Worm (Caenorhabditis elegans): ENCODE measurements around the gene C14A6.12.

The C14A6.12 gene

ce11 chrV:18179663-18180062 lies 17.2 kb upstream of the C14A6.12 start, which contains the start of gene C31G12.1:
C31G12.1 (plus strand) TSS chrV:18179963.
- TF ChIP-seq tra-4 (tag; optimal IDR thresholded peaks at IDR 0.05) (no peak), sea-1 (GFP tag; conservative IDR thresholded peaks at IDR 0.05) (no peak), tbx-37 (GFP tag; conservative IDR thresholded peaks at IDR 0.05) (no peak), hmg-4 (GFP tag; optimal IDR thresholded peaks at IDR 0.05) (no peak), aly-1 (tag; optimal IDR thresholded peaks at IDR 0.05) (no peak)

- TF ChIP-seq flt-1 (GFP tag; IDR thresholded peaks at IDR 0.05) = no peak
- TF ChIP-seq F13C5.2 (tag; optimal IDR thresholded peaks at IDR 0.05) = no peak
- no peak for TF ChIP-seq ama-1 (optimal IDR thresholded peaks at IDR 0.05)
- no peak for TF ChIP-seq scrt-1 (GFP tag; IDR thresholded peaks at IDR 0.05)
- TF ChIP-seq tbx-37 (GFP tag; conservative IDR thresholded peaks at IDR 0.05) = no peak
- TF ChIP-seq tra-4 (tag; optimal IDR thresholded peaks at IDR 0.05) = no peak
- no peak for TF ChIP-seq ets-7 (tag; optimal IDR thresholded peaks at IDR 0.05)
- no peak for TF ChIP-seq hmbx-1 (tag; optimal IDR thresholded peaks at IDR 0.05)
- no peak for TF ChIP-seq hnd-1 (tag; optimal IDR thresholded peaks at IDR 0.05)
- no peak for TF ChIP-seq ceh-13 (GFP tag; optimal IDR thresholded peaks at IDR 0.05)
- TF ChIP-seq aly-1 (tag; optimal IDR thresholded peaks at IDR 0.05) = no peak
- TF ChIP-seq B0310.2 (tag; optimal IDR thresholded peaks at IDR 0.05) = no peak
- TF ChIP-seq ceh-36 (tag; optimal IDR thresholded peaks at IDR 0.05) = no peak
- TF ChIP-seq hmg-4 (GFP tag; optimal IDR thresholded peaks at IDR 0.05) = no peak
These were observed 16.2 kb upstream of the C14A6.12 start, which contains the start of gene C31G12.4 for ce11 chrV:18178659-18179058. C31G12.4 (minus strand) TSS chrV:18178759.

ce11 chrV:18171568-18171967 lies 9.1 kb upstream of the C14A6.12 start, which contains the start of gene C14A6.8:
C14A6.8 (minus strand) TSS chrV:18171668.
- TF ChIP-seq B0310.2 (tag; optimal IDR thresholded peaks at IDR 0.05) = no peak
- no peak for TF ChIP-seq pes-1 (GFP tag; IDR thresholded peaks at IDR 0.05)

- TF ChIP-seq pes-1 (GFP tag; IDR thresholded peaks at IDR 0.05) = no peak
- TF ChIP-seq tra-4 (tag; optimal IDR thresholded peaks at IDR 0.05) = no peak
- no peak for TF ChIP-seq hnd-1 (tag; optimal IDR thresholded peaks at IDR 0.05)
- no peak for TF ChIP-seq hmg-4 (GFP tag; optimal IDR thresholded peaks at IDR 0.05)
- TF ChIP-seq B0310.2 (tag; optimal IDR thresholded peaks at IDR 0.05) = no peak
- no peak for TF ChIP-seq flt-1 (GFP tag; IDR thresholded peaks at IDR 0.05)
These were observed 5.8 kb upstream of the C14A6.12 start, which contains the start of gene C14A6.7 for ce11 chrV:18168266-18168665. C14A6.7 (minus strand) TSS chrV:18168366.

- TF ChIP-seq hnd-1 (tag; optimal IDR thresholded peaks at IDR 0.05) (no peak), aly-1 (tag; optimal IDR thresholded peaks at IDR 0.05) (no peak), F13C5.2 (tag; optimal IDR thresholded peaks at IDR 0.05) (no peak), ceh-36 (tag; optimal IDR thresholded peaks at IDR 0.05) (no peak), B0310.2 (tag; optimal IDR thresholded peaks at IDR 0.05) (no peak), pes-1 (GFP tag; IDR thresholded peaks at IDR 0.05) (no peak), hmbx-1 (tag; optimal IDR thresholded peaks at IDR 0.05) (no peak), ama-1 (optimal IDR thresholded peaks at IDR 0.05) (no peak), tra-4 (tag; optimal IDR thresholded peaks at IDR 0.05) (no peak), tbx-11 (GFP tag; IDR thresholded peaks at IDR 0.05) (no peak), sea-1 (GFP tag; conservative IDR thresholded peaks at IDR 0.05) (no peak), ets-7 (tag; optimal IDR thresholded peaks at IDR 0.05) (no peak), hmg-4 (GFP tag; optimal IDR thresholded peaks at IDR 0.05) (no peak)
These were observed 4.7 kb upstream of the C14A6.12 start, which contains the start of gene C14A6.6 for ce11 chrV:18167161-18167560. C14A6.6 (minus strand) TSS chrV:18167261.

ce11 chrV:18164758-18165157 lies 2.3 kb upstream of the C14A6.12 start, which contains the start of gene C14A6.5:
C14A6.5 (minus strand) TSS chrV:18164858.
- TF ChIP-seq B0310.2 (tag; optimal IDR thresholded peaks at IDR 0.05) = no peak
- no peak for TF ChIP-seq F13C5.2 (tag; optimal IDR thresholded peaks at IDR 0.05)
- no peak for TF ChIP-seq tbx-11 (GFP tag; IDR thresholded peaks at IDR 0.05)
- no peak for TF ChIP-seq pes-1 (GFP tag; IDR thresholded peaks at IDR 0.05)

- TF ChIP-seq ceh-13 (GFP tag; optimal IDR thresholded peaks at IDR 0.05) (no peak), hmg-4 (GFP tag; optimal IDR thresholded peaks at IDR 0.05) (no peak), ets-7 (tag; optimal IDR thresholded peaks at IDR 0.05) (no peak), pes-1 (GFP tag; IDR thresholded peaks at IDR 0.05) (no peak), tbx-37 (GFP tag; conservative IDR thresholded peaks at IDR 0.05) (no peak), tbx-11 (GFP tag; IDR thresholded peaks at IDR 0.05) (no peak), flt-1 (GFP tag; IDR thresholded peaks at IDR 0.05) (no peak), F13C5.2 (tag; optimal IDR thresholded peaks at IDR 0.05) (no peak), sea-1 (GFP tag; conservative IDR thresholded peaks at IDR 0.05) (no peak), hmbx-1 (tag; optimal IDR thresholded peaks at IDR 0.05) (no peak), tra-4 (tag; optimal IDR thresholded peaks at IDR 0.05) (no peak), ama-1 (optimal IDR thresholded peaks at IDR 0.05) (no peak), aly-1 (tag; optimal IDR thresholded peaks at IDR 0.05) (no peak)
These were observed 966 bp upstream of the C14A6.12 start for ce11 chrV:18163434-18163833.

- TF ChIP-seq flt-1 (GFP tag; IDR thresholded peaks at IDR 0.05) (no peak), F13C5.2 (tag; optimal IDR thresholded peaks at IDR 0.05) (no peak), ceh-13 (GFP tag; optimal IDR thresholded peaks at IDR 0.05) (no peak), hmg-4 (GFP tag; optimal IDR thresholded peaks at IDR 0.05) (no peak), ets-7 (tag; optimal IDR thresholded peaks at IDR 0.05) (no peak), ama-1 (optimal IDR thresholded peaks at IDR 0.05) (no peak), pes-1 (GFP tag; IDR thresholded peaks at IDR 0.05) (no peak), hnd-1 (tag; optimal IDR thresholded peaks at IDR 0.05) (no peak), tra-4 (tag; optimal IDR thresholded peaks at IDR 0.05) (no peak), ceh-36 (tag; optimal IDR thresholded peaks at IDR 0.05) (no peak), aly-1 (tag; optimal IDR thresholded peaks at IDR 0.05) (no peak), B0310.2 (tag; optimal IDR thresholded peaks at IDR 0.05) (no peak), scrt-1 (GFP tag; IDR thresholded peaks at IDR 0.05) (no peak), tbx-11 (GFP tag; IDR thresholded peaks at IDR 0.05) (no peak), tbx-37 (GFP tag; conservative IDR thresholded peaks at IDR 0.05) (no peak), hmbx-1 (tag; optimal IDR thresholded peaks at IDR 0.05) (no peak), sea-1 (GFP tag; conservative IDR thresholded peaks at IDR 0.05) (no peak)
These were observed 1.2 kb downstream of the C14A6.12 start, which contains the start of gene C14A6.13 for ce11 chrV:18161228-18161627. C14A6.13 (minus strand) TSS chrV:18161328.

All from whole organism, early embryonic.